Fruit fly (Drosophila melanogaster): ENCODE data around the gene CG7691.

The CG7691 gene

DNA sequence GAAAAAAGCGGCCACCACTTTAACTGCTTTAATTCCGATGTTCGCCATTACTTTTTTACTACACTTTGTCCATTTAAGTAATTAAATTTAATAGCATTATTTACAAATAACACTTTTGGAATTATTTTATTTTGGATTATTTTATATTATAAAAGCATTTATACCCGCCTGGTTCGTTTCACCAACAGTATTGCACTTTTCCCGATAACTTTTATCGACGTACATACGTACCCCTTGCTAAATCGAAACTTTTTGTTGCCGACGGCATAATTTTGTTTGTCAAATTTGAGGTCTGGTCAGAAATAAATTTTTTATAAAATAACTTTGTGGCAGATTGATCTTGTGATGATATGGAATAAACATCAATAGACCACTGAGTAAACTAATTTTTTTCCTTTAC is at the start of gene CG7691:
Gene CG7691, plus strand, starts transcription at position 301 of the 400 bp plus-strand sequence.
- no peak for TF ChIP-seq noc (tag; optimal IDR thresholded peaks at IDR 0.05)

DNA sequence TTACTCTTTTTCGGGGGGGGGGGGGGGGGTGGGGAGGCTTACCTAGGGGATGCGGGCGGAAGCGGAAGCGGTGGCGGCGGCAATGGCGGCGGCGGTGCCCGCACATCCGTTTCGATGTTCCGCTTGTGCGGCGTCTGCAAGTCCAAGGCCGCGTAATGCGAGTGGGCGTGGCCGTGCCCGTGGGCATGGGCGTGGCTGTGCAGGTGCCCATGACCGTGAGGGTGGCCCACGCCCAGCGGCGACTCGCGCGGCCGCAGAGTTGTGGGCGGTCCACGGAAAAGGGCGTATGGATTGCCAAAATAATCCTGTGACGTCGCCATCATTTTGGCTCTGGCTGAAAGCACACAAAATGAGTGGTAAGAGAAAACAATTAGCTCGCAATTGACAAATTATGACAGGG is 44.7 kb upstream of the CG7691 start:
- TF ChIP-seq noc (tag; optimal IDR thresholded peaks at IDR 0.05) = no peak

DNA sequence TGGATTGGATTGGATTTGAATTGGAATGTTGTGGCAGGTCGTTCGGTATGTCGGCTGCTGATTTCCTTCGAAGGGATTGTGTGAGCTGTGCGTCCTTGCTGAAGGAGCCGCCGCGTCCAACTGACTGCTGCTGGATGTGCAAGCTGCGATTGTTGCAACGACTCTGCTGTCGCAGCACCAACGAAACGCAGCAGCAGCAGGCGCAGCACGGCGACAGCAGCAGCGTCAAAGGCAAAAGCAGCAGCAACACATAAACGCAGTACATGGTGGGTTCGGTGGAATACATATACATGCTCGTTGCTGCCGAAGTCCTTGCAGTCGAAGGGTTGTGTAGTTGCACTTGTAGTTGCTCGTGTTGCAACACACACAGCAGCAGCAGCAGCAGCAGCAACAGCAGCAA is 14.2 kb upstream of the CG7691 start, which contains the start of gene fru:
Gene fru, minus strand, starts transcription at position 101 of the 400 bp plus-strand sequence.
- no peak for TF ChIP-seq noc (tag; optimal IDR thresholded peaks at IDR 0.05)

DNA sequence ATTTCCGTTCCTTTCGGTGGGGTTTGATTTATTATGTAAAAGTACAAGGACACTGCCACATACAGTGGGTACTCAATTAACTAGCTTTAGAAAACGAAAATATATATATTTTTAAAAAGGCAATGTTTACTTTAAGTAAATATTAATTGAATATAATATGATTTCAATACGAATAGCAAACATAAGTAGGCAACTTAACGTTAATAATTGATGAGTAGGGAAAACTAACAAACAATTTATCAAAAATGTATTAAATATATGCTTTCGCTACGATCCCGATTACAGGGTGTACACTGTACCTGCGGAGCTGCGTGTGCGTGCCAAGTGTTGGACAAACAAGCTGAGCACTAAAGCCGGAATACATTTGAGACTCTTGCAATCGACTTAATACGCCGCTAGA is 13.5 kb upstream of the CG7691 start:
- no peak for TF ChIP-seq noc (tag; optimal IDR thresholded peaks at IDR 0.05)

DNA sequence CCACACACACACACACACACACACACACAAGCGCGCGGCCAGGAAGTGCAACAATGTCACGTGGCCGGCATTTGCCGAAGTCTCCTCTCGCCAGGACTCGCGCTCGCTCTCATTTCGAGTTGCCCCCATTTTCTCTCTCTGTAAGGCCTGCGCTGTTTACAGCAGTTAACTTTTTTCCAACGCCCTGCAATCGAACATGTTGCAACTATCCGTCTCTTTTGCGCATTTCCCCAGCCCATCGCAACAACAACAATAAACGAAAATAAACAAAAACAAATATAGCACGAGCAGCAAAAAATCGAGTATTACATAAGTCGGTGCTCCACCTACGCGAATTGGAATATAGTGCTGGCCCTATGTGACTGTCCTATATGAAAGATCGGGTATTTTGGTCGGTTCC is 12.7 kb upstream of the CG7691 start:
- TF ChIP-seq noc (tag; optimal IDR thresholded peaks at IDR 0.05) = no peak

DNA sequence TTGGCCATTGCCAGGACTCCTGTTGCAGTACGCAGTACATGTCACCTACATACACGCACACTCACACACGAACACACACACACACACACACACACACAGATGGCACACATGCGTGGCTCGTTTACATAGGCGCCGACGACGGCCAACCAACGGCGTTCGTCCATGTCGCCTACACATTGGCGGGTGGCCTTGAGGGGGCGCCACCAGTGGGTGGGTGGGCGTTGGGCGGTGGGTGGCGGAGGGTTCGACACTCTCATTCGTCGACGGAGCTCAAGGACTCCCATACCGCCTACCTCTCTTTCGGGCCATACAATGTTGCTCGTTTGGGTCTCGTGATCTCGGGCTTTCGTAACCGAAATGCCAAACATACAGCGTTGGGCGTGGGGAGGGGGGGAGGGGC is 10.9 kb upstream of the CG7691 start:
- no peak for TF ChIP-seq noc (tag; optimal IDR thresholded peaks at IDR 0.05)

DNA sequence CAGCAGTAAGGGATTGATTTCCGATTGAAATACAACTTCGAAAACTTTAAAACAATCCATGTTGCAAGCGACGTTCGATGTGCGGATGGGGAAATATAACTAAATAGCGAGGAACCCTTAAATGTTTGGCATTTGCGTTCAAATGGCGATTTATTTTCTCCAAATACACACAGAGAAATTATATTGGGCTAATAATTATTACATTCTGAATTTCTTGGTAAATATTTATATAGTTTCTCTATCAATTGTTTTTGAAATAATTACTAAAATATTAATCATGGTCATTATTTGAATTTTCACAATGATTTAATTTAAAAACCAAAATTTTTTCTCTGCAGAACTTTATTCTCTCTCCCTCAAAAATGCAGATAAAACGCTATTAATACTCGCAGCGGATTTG is 5.4 kb downstream of the CG7691 start, which contains the start of the genes CG43210 and hemo:
Gene CG43210, minus strand, starts transcription at position 101 of the 400 bp plus-strand sequence.
Gene hemo, minus strand, starts transcription at position 101 of the 400 bp plus-strand sequence.
- TF ChIP-seq noc (tag; optimal IDR thresholded peaks at IDR 0.05) = no peak

DNA sequence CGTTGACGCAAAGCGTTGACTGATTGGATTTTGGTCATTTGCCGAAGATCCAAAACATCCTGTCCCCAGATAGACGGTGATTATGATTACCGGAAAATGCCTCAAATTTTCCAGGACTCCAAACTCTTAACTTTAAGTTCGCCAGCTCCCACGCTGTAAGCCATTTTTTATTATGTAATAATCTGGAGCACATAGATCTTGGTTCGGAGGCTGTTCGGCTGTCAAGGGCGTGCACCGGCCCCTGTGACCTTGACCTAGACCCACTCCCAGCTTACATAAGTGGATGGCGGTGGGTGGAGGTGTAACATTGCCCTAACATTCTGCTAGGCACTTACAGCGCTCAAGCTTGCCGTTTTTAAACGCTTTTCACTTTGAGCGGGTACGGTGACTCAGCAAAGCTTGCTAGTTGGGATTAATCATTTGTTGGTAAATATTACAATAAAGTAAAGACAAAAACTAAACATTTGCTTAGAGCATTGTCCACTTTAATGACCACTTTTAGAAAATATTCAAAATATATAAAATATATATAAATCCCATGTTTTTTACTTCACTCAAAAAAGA is 12.7 kb downstream of the CG7691 start:
- TF ChIP-seq noc (tag; optimal IDR thresholded peaks at IDR 0.05) = no peak

DNA sequence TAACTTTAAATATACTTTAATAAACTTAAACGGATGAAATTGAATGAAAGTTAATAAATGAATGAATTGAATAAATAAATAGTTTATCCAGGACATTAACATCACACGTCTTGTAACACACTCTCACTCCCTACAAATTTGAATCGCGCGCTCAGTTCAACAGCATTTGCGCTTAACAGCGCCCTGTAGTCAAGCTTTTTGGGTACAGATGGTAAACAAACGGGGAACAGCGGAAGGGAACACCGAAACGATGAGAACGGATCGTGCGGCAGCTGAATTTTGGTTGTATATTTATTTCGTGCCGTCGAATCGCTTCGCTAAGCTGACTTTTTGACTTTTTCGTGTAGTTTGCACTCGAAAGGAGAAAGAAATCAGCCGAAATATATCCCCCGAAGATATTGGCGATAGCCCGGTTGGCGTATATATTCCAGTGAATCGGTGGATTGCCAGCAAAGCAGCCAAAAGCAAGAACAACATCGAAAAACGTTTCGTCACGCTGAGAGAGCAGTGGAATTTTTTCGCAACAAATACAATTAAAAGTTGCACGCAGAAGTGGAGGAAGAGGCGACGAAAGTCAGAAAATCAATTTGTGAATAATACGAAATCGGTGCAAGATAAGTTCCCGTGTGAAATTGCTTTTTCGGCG is 13.3 kb downstream of the CG7691 start, which contains the start of the genes CG7694 and fray:
Gene CG7694, plus strand, starts transcription at position 247 of the 646 bp plus-strand sequence.
Gene fray, plus strand, starts transcription at position 247 of the 646 bp plus-strand sequence.
- TF ChIP-seq noc (tag; optimal IDR thresholded peaks at IDR 0.05) = no peak

DNA sequence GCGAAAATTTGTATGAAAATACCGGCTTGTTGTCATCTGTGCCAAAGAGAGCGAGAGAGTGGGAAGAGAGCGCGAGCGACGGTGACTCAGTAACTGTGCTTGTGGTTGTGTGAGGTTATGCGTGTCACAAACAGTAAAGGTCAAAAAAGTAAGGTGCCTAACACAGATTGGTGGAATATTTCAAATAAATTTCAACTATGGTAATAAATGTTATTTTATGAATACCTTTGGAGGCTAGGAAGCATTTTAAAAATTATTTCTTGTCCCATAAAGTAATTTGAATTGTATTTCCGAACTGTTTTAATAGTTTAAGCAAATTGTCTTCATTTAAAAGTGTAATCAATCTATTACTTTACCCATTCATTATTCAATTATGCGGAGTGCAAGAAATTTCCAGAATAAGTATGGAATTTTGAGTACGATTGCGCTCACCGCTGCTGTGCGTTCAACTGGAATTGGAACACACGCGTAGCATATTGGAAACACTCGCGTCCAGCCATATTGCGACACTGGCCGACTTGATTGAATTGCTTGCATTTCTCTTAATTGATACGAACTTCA is 14.1 kb downstream of the CG7691 start:
- TF ChIP-seq noc (tag; optimal IDR thresholded peaks at IDR 0.05) = peak; percentile 92

DNA sequence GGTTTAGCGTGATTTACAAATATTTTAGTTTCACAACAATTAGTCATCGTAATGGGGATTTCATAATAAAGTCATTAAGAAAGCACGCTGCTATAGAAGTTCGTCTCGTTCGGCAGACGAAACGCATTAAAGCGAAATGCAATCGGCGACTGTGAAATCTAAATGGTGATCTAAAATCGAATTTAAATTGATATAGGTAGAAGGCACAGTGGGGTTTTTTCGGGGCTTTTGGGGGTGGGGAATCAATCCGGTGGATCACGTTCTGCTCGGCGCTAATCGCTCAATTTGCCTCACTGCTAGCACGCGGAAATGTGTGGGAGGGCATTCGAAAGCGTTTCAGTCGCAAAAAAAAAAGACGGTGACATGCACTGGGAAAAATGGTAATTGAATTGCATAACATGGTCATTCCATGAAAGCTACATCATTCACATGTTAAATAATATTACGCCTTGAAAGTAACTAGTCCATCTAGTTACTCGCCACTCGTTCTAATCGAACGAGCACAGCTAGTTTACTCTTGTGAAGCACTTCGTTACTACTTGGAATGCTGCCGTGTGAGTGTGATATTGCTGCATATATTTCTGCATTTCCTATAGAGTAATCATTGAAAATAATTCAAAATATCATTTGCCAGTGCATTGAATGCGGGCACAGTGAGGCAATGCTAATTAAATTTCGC is 18.2 kb downstream of the CG7691 start:
- no peak for TF ChIP-seq noc (tag; optimal IDR thresholded peaks at IDR 0.05)

DNA sequence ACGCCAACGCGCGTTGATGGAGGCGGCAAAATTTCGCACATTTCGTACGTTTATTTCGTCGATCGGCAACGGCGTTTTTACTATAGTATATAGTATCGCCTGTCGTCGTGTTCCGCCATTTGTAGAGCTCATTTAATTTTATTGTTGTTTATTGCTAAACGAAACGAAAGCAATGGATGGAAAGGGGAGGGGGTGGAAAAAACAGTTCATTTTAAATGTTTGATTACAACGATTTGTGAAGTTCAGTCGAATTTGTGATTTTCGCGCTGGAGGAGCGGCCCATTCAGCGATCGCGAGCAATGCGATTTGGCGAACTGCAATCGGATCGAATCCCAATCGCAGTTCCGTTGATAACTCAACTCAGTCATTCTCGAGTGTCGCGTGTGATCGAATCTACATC is 21.3 kb downstream of the CG7691 start:
- no peak for TF ChIP-seq noc (tag; optimal IDR thresholded peaks at IDR 0.05)

DNA sequence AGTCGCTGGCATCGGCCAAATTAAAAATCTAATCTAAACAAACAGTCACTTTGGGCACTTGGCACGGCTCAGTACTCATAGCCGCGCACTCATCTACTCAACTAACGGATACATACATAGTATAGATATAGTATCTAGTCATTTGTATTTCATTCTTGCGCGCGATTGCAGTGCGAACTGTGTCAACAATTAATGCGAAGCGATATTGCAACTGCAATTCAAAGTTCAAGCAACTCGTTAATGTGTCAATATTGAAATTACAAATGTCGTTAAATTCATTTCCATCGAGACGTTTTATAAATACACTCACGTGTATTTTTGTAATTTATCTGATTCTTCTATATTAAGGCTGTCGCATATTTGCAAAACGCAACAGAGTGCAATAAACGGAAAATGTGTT is 22.6 kb downstream of the CG7691 start:
- TF ChIP-seq noc (tag; optimal IDR thresholded peaks at IDR 0.05) = no peak

DNA sequence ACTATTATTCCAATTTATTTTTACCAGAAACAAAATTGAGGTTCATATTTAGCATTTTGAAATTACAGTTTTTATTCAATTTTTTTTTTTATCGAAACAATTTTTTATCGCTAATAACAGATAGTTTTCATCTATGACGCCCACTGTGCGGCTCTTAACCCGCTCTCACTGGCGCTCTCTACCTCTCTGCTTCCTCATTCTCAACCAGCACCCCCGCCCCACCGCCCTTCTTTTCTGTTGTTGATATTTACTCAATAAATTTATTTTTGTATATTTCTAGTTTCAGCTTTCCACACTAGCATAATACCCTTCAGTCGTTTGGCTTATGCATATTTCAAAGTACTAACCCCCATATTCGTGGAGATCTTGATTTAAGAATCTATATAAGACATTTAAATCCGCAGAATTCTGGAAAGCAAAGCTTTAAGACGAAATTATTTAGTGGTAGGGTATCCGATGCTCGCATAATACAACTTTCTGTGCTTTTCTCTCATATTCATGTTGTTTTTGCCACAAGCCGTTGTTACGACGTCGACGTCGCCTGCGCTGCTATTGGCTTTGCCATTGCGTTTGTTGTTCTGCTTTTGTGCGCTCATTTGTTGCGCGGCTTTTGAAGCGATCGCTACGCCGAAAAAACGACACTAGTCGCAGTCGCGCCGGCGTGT is 24.3 kb downstream of the CG7691 start:
- peak; percentile 94 for TF ChIP-seq noc (tag; optimal IDR thresholded peaks at IDR 0.05)

DNA sequence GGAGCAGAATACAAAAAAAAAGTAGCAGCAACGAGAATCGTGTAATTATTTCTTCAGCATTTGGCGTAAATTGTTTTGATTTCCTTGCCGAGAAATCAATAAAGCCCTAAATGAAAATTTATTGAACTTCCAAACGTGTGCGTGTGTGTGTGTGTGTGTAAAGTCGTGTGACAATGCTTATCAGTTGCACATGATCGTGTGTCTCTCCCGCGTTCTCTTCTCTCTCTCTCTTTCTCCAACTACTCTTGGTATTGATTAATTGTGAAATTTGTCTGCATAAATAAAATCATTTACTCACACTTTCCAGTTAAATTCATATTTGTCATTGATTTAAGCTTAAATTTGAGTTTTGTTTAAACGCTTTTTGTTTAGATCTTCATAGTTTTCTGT is 24.9 kb downstream of the CG7691 start:
- no peak for TF ChIP-seq noc (tag; optimal IDR thresholded peaks at IDR 0.05)

DNA sequence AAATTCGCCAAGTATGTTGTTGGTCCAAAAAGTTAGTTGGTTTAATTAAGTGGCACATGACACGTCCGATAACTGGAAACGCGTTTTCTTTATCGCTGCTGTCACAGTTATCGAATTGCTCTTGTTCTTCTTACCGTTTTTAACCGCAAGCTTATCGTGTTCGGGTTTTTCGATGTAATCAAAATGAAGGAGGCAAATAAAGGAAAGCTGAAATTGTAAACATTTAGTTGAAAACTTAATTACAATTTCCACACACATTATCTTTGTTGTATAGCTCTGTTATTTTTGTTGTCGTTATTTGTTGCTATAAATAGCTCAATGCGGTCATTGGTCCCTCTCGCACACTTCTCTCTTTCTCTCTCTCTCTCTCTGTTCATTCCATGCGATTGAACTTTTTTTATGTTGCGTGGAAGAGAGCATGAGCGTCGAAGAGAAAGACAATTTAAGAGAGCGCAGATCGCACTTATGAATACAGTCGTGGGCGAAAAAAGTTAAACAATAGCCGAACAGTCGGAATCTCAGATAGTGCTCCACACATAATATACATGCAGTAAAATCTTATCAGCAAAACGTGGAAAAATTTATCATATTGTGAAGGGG is 25.7 kb downstream of the CG7691 start:
- no peak for TF ChIP-seq noc (tag; optimal IDR thresholded peaks at IDR 0.05)

All from whole organism, larva.